Fruit fly (Drosophila melanogaster): ENCODE measurements around the gene CG15548.

Gene CG15548

DNA sequence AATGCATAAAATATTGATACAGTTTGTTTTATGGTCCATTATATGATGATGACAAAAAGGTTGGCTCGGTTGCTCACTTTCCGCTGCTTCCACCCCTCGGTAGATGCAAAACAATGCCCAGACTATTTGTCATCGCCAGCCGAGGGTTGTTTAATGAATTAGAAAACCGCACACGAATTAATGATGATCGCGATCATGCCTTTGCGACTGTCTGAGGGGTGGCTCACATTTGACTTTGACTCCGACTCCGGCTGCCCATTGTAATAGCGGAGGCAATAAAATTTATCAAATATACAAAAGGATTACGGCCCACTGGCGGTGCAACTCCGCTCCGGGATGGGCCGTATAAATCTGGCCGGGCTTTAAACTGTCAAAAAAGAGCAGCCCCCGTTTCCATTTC, 33.5 kb upstream of the CG15548 start:
- TF ChIP-seq br (GFP tag; optimal IDR thresholded peaks at IDR 0.05), result no peak
- no peak for TF ChIP-seq Rel (GFP tag; optimal IDR thresholded peaks at IDR 0.05)
- peak; percentile 14 for TF ChIP-seq Rel (tag; optimal IDR thresholded peaks at IDR 0.05)
- no peak for TF ChIP-seq Abd-B (GFP tag; optimal IDR thresholded peaks at IDR 0.05)
- no peak for TF ChIP-seq fru (GFP tag; optimal IDR thresholded peaks at IDR 0.05)

DNA sequence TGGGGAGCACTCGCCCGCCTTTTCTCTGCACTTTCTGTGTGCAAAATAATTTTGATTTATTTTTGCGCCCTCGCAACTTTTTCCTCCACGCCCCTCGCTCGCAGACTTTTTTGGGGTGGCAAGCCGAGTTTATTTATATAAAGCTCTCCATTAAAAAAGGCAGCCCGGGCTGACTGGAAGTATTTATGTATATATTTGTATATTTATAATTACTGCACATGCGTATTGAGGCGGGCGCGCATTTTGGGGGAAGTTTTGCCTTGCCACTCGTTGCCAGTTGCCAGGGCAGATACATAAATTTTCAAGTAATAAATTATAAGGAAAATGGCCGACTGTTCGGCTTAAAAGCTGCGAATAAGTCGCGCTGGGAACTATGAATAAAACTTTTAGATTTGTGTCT, 30.9 kb upstream of the CG15548 start:
- no peak for TF ChIP-seq Sp1 (GFP tag; optimal IDR thresholded peaks at IDR 0.05)
- TF ChIP-seq br (GFP tag; optimal IDR thresholded peaks at IDR 0.05), result no peak
- TF ChIP-seq CrebA (GFP tag; optimal IDR thresholded peaks at IDR 0.05; ENCODE audit: borderline replicate concordance), result no peak
- no peak for TF ChIP-seq sage (GFP tag; optimal IDR thresholded peaks at IDR 0.05)
- no peak for TF ChIP-seq h (GFP tag; optimal IDR thresholded peaks at IDR 0.05)
- no peak for TF ChIP-seq Hr83 (GFP tag; optimal IDR thresholded peaks at IDR 0.05; ENCODE audit: poor library complexity, severe bottlenecking)
- no peak for TF ChIP-seq Jra (GFP tag; optimal IDR thresholded peaks at IDR 0.05)
- no peak for TF ChIP-seq foxo (GFP tag; optimal IDR thresholded peaks at IDR 0.05)
- no peak for TF ChIP-seq lola (GFP tag; optimal IDR thresholded peaks at IDR 0.05)

DNA sequence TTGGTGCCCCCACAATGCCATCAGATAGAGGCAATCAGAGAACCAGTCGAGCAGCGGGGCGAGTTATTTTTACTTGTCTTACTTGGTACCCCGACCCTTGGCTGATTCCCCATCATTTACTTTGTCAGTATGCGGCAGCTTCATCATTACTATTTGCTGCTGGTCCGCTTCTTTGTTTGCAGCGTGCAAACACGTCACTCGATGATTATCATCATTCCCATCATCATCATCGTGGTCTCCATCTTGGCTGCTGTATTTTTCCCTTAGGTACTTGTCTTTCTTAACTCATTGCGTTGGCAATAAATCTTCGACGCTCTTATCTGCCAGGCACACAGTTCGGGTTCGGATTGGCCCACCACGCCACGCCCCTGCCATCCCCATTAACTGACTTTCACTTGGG, 27.4 kb upstream of the CG15548 start:
- no peak for TF ChIP-seq Jra (GFP tag; optimal IDR thresholded peaks at IDR 0.05)
- TF ChIP-seq Hr83 (GFP tag; optimal IDR thresholded peaks at IDR 0.05; ENCODE audit: poor library complexity, severe bottlenecking), result peak; percentile 19
- TF ChIP-seq sv (GFP tag; optimal IDR thresholded peaks at IDR 0.05), result no peak
- no peak for TF ChIP-seq brk (GFP tag; optimal IDR thresholded peaks at IDR 0.05)

DNA sequence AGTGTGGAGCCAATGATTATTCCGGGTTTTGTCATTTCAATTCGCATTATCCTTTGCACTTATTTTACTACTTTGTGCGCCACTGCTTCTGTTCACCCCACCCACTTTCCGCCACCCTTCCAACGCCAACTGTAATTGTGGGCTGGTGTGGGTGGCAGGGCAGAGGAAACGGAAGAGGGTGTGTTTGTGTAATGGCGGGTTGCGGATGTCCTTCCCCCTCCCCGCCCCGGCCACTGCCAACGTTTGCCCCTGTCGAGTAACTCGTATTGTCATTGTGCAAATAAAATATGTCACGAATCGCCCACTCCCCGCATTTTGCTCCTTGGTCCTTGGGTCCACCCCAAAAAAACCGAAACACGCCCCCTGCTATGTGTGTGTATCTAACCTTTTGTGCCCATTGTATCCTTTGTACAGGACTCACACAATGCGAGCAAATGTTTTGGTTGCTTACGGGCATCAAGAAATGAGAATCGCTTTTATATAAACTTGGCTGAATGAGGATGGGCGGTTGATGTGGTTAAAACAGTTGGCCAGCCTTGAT, 25.5 kb upstream of the CG15548 start:
- TF ChIP-seq ey (GFP tag; optimal IDR thresholded peaks at IDR 0.05), result no peak
- no peak for TF ChIP-seq dmrt93B (GFP tag; optimal IDR thresholded peaks at IDR 0.05)
- TF ChIP-seq tai (GFP tag; optimal IDR thresholded peaks at IDR 0.05), result no peak
- TF ChIP-seq Vsx2 (GFP tag; optimal IDR thresholded peaks at IDR 0.05; ENCODE audit: partially characterized antibody), result no peak
- TF ChIP-seq Dif (GFP tag; optimal IDR thresholded peaks at IDR 0.05; ENCODE audit: partially characterized antibody), result no peak
- no peak for TF ChIP-seq Rel (GFP tag; optimal IDR thresholded peaks at IDR 0.05)
- no peak for TF ChIP-seq Rel (tag; optimal IDR thresholded peaks at IDR 0.05)
- TF ChIP-seq Hr83 (GFP tag; optimal IDR thresholded peaks at IDR 0.05; ENCODE audit: poor library complexity, severe bottlenecking), result no peak
- TF ChIP-seq foxo (GFP tag; optimal IDR thresholded peaks at IDR 0.05), result no peak
- no peak for TF ChIP-seq br (GFP tag; optimal IDR thresholded peaks at IDR 0.05)
- no peak for TF ChIP-seq Abd-B (GFP tag; optimal IDR thresholded peaks at IDR 0.05)
- TF ChIP-seq Jra (GFP tag; optimal IDR thresholded peaks at IDR 0.05), result no peak
- TF ChIP-seq OdsH (GFP tag; optimal IDR thresholded peaks at IDR 0.05), result no peak
- no peak for TF ChIP-seq usp (GFP tag; optimal IDR thresholded peaks at IDR 0.05)
- TF ChIP-seq sv (GFP tag; optimal IDR thresholded peaks at IDR 0.05), result no peak
- TF ChIP-seq dl (GFP tag; optimal IDR thresholded peaks at IDR 0.05; ENCODE audit: insufficient read depth in 1 of 2, partially characterized antibody in 2 of 2), result no peak

DNA sequence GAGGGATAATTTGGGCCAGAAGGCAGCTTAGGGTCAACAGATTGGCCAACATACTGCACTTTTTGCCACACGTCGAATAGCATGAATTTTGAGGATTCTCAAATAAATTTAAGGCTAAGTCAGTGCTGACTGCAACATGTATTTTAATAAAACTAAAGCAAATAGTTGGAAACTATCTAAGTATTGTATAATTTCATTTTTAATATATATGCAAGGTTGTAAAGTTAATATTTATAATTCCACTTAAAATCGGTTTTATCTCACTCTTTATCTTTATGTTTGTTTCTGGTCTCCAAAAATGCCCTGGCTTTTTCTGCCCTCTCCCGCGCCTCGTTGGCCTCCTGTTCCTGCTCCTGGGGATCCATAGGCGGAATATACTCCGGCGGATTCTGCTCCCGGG, 23.1 kb upstream of the CG15548 start, which contains the start of gene CG15549:
Gene CG15549 (minus strand): TSS at position 101 of the 400 bp plus-strand sequence.
- TF ChIP-seq CrebA (GFP tag; optimal IDR thresholded peaks at IDR 0.05; ENCODE audit: borderline replicate concordance) (no peak), psq (GFP tag; optimal IDR thresholded peaks at IDR 0.05) (no peak), GATAd (GFP tag; optimal IDR thresholded peaks at IDR 0.05) (no peak), usp (GFP tag; optimal IDR thresholded peaks at IDR 0.05) (no peak), Hnf4 (GFP tag; optimal IDR thresholded peaks at IDR 0.05) (no peak), ey (GFP tag; optimal IDR thresholded peaks at IDR 0.05) (no peak), Dfd (GFP tag; optimal IDR thresholded peaks at IDR 0.05) (no peak), h (GFP tag; optimal IDR thresholded peaks at IDR 0.05) (no peak)

DNA sequence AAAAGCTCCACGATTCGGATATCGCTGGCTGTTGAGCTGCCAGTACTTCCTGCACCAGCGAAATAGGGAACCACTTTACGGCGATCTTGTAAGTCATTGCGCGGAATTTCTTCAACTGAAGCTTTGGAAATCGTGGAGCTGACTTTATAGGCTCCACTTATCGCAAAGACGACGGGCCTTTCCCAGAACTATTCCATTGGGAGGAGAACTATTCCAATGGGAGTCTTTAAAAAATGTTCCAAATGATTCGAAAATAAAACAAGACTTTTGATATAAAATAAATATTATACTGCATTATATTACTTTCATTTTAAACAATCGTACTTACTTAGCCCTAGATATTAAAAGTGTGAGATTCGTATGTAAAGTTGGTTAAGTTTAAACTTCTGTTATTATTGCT, 22.5 kb upstream of the CG15548 start, which contains the start of gene CG15550:
Gene CG15550 (minus strand): TSS at position 101 of the 400 bp plus-strand sequence.
- TF ChIP-seq Sp1 (GFP tag; optimal IDR thresholded peaks at IDR 0.05), result no peak
- no peak for TF ChIP-seq sv (GFP tag; optimal IDR thresholded peaks at IDR 0.05)
- no peak for TF ChIP-seq Jra (GFP tag; optimal IDR thresholded peaks at IDR 0.05)
- no peak for TF ChIP-seq h (GFP tag; optimal IDR thresholded peaks at IDR 0.05)
- no peak for TF ChIP-seq Dif (GFP tag; optimal IDR thresholded peaks at IDR 0.05; ENCODE audit: partially characterized antibody)
- TF ChIP-seq Hr78 (GFP tag; optimal IDR thresholded peaks at IDR 0.05), result no peak
- TF ChIP-seq pan (optimal IDR thresholded peaks at IDR 0.05), result no peak
- TF ChIP-seq CrebA (GFP tag; optimal IDR thresholded peaks at IDR 0.05; ENCODE audit: borderline replicate concordance), result no peak
- TF ChIP-seq psq (GFP tag; optimal IDR thresholded peaks at IDR 0.05), result no peak
- TF ChIP-seq Myc (optimal IDR thresholded peaks at IDR 0.05), result no peak
- TF ChIP-seq jim (GFP tag; optimal IDR thresholded peaks at IDR 0.05), result no peak
- TF ChIP-seq sage (GFP tag; optimal IDR thresholded peaks at IDR 0.05), result no peak
- TF ChIP-seq ey (GFP tag; optimal IDR thresholded peaks at IDR 0.05), result no peak

Data from whole organism, wandering third instar larva.